Worm (Caenorhabditis elegans) whole organism, young adult: ENCODE results near the gene F01D5.10.

Experiments
- B0261.1 ChIP-seq: sonication (generic microtip); optimal IDR thresholded peaks from 2 replicates; lab custom pipeline; 2016; ENCODE audit warnings: mild to moderate bottlenecking, missing genetic modification characterization, moderate library complexity, missing compliant biosample characterization
- F22D6.2 ChIP-seq: sonication (generic microtip); optimal IDR thresholded peaks from 2 replicates; lab custom pipeline; 2016; ENCODE audit warnings: mild to moderate bottlenecking, missing genetic modification characterization, missing compliant biosample characterization
- F23B12.7 ChIP-seq: sonication (generic microtip); optimal IDR thresholded peaks from 2 replicates; lab custom pipeline; 2017; ENCODE audit warnings: missing genetic modification characterization, mild to moderate bottlenecking, missing compliant biosample characterization, antibody characterized with exemption, moderate library complexity; ENCODE audit not compliant: insufficient read depth
- F39B2.1 ChIP-seq: fragments of 200-800 bp; sonication (Bioruptor generic); IDR thresholded peaks from 2 replicates; pipeline ENCODE4 v1.3.6; 2022; ENCODE audit warnings: missing genetic modification reagents, missing genetic modification characterization, missing compliant biosample characterization
- F52B5.7 ChIP-seq: sonication (generic microtip); optimal IDR thresholded peaks from 2 replicates; lab custom pipeline; 2016; ENCODE audit warnings: mild to moderate bottlenecking, missing genetic modification characterization, missing compliant biosample characterization
- F57A8.1 ChIP-seq: fragments of 200-800 bp; sonication (Bioruptor generic); optimal IDR thresholded peaks from 2 replicates; lab custom pipeline; 2018; ENCODE audit warnings: mild to moderate bottlenecking, missing genetic modification characterization, moderate library complexity, missing compliant biosample characterization
- K12H6.12 ChIP-seq: fragments of 200-800 bp; sonication (Bioruptor generic); optimal IDR thresholded peaks from 2 replicates; lab custom pipeline; 2018; ENCODE audit warnings: mild to moderate bottlenecking, missing genetic modification characterization, missing compliant biosample characterization
- akir-1 ChIP-seq: fragments of 200-800 bp; sonication (Bioruptor generic); optimal IDR thresholded peaks from 2 replicates; lab custom pipeline; 2018; ENCODE audit warnings: mild to moderate bottlenecking, missing genetic modification characterization, moderate library complexity, missing compliant biosample characterization
- attf-3 ChIP-seq: fragments of 200-800 bp; sonication (Bioruptor generic); conservative IDR thresholded peaks from 2 replicates; pipeline ENCODE4 v1.3.6; 2022; ENCODE audit warnings: missing genetic modification reagents, missing genetic modification characterization, missing compliant biosample characterization
- ccch-3 ChIP-seq: fragments of 200-800 bp; sonication (Bioruptor generic); optimal IDR thresholded peaks from 2 replicates; lab custom pipeline; 2018; ENCODE audit warnings: mild to moderate bottlenecking, missing genetic modification characterization, missing compliant biosample characterization
- ceh-27 ChIP-seq: fragments of 200-800 bp; sonication (Bioruptor generic); optimal IDR thresholded peaks from 2 replicates; lab custom pipeline; 2018; ENCODE audit warnings: mild to moderate bottlenecking, missing genetic modification characterization, moderate library complexity, missing compliant biosample characterization
- ceh-58 ChIP-seq: fragments of 200-800 bp; sonication (Bioruptor generic); IDR thresholded peaks from 2 replicates; pipeline ENCODE4 v1.3.6; 2022; ENCODE audit warnings: missing genetic modification characterization, missing compliant biosample characterization
- ceh-79 ChIP-seq: sonication (generic microtip); optimal IDR thresholded peaks from 2 replicates; lab custom pipeline; 2017; ENCODE audit warnings: mild to moderate bottlenecking, missing genetic modification characterization, missing compliant biosample characterization
- ceh-91 ChIP-seq: fragments of 200-800 bp; sonication (Bioruptor generic); IDR thresholded peaks from 2 replicates; pipeline ENCODE4 v1.3.6; 2022; ENCODE audit warnings: missing genetic modification reagents, missing genetic modification characterization, missing compliant biosample characterization
- dox-1 ChIP-seq: fragments of 200-800 bp; sonication (Bioruptor generic); IDR thresholded peaks from 2 replicates; pipeline ENCODE4 v1.3.6; 2022; ENCODE audit warnings: missing genetic modification reagents, missing genetic modification characterization, missing compliant biosample characterization
- egrh-3 ChIP-seq: fragments of 200-800 bp; sonication (Bioruptor generic); IDR thresholded peaks from 2 replicates; pipeline ENCODE4 v1.3.6; 2022; ENCODE audit warnings: missing genetic modification reagents, missing genetic modification characterization, missing compliant biosample characterization
- ets-4 ChIP-seq: fragments of 200-800 bp; sonication (Bioruptor generic); optimal IDR thresholded peaks from 2 replicates; lab custom pipeline; 2018; ENCODE audit warnings: mild to moderate bottlenecking, missing genetic modification characterization, missing compliant biosample characterization
- fkh-3 ChIP-seq: sonication (generic microtip); optimal IDR thresholded peaks from 2 replicates; lab custom pipeline; 2016; ENCODE audit warnings: mild to moderate bottlenecking, missing genetic modification characterization, missing compliant biosample characterization
- him-1 ChIP-seq: sonication (generic microtip); optimal IDR thresholded peaks from 2 replicates; lab custom pipeline; 2016; ENCODE audit warnings: missing genotype, missing genetic modification reagents, missing genetic modification characterization, missing compliant biosample characterization
- hsf-1 ChIP-seq: fragments of 200-800 bp; sonication (Bioruptor generic); IDR thresholded peaks from 2 replicates; pipeline ENCODE4 v1.3.6; 2022; ENCODE audit warnings: missing genetic modification reagents, missing genetic modification characterization, missing compliant biosample characterization
- lin-26 ChIP-seq: fragments of 200-800 bp; sonication (Bioruptor generic); IDR thresholded peaks from 2 replicates; pipeline ENCODE4 v1.3.6; 2022; ENCODE audit warnings: missing genetic modification reagents, missing genetic modification characterization, missing compliant biosample characterization
- lir-1 ChIP-seq: fragments of 200-800 bp; sonication (Bioruptor generic); conservative IDR thresholded peaks from 2 replicates; pipeline ENCODE4 v1.3.6; 2022; ENCODE audit warnings: missing genetic modification reagents, missing genetic modification characterization, missing compliant biosample characterization
- madf-3 ChIP-seq: fragments of 200-800 bp; sonication (Bioruptor generic); IDR thresholded peaks from 2 replicates; pipeline ENCODE4 v1.3.6; 2022; ENCODE audit warnings: missing genetic modification reagents, missing genetic modification characterization, missing compliant biosample characterization
- madf-8 ChIP-seq: fragments of 200-800 bp; sonication (Bioruptor generic); conservative IDR thresholded peaks from 2 replicates; pipeline ENCODE4 v1.3.6; 2022; ENCODE audit warnings: missing genetic modification reagents, missing genetic modification characterization, missing compliant biosample characterization
- mes-4 ChIP-seq: sonication (generic microtip); optimal IDR thresholded peaks from 2 replicates; lab custom pipeline; 2016; ENCODE audit warnings: missing genotype, missing genetic modification characterization, missing compliant biosample characterization
- nfya-1 ChIP-seq: sonication (generic microtip); optimal IDR thresholded peaks from 2 replicates; lab custom pipeline; 2017; ENCODE audit warnings: antibody characterized with exemption, missing compliant biosample characterization, missing genetic modification characterization, borderline replicate concordance; ENCODE audit not compliant: insufficient read depth
- nfya-2 ChIP-seq: fragments of 200-800 bp; sonication (Bioruptor generic); IDR thresholded peaks from 2 replicates; pipeline ENCODE4 v1.3.6; 2022; ENCODE audit warnings: missing genetic modification reagents, missing genetic modification characterization, missing compliant biosample characterization
- nhr-27 ChIP-seq: fragments of 200-800 bp; sonication (Bioruptor generic); optimal IDR thresholded peaks from 2 replicates; lab custom pipeline; 2018; ENCODE audit warnings: mild to moderate bottlenecking, missing genetic modification characterization, moderate library complexity, missing compliant biosample characterization
- snpc-1.3 ChIP-seq: sonication (generic microtip); optimal IDR thresholded peaks from 2 replicates; lab custom pipeline; 2017; ENCODE audit warnings: missing genetic modification characterization, mild to moderate bottlenecking, missing compliant biosample characterization, antibody characterized with exemption, moderate library complexity, missing genotype, missing genetic modification reagents; ENCODE audit not compliant: insufficient read depth
- sptf-2 ChIP-seq: fragments of 200-800 bp; sonication (Bioruptor generic); optimal IDR thresholded peaks from 2 replicates; lab custom pipeline; 2018; ENCODE audit warnings: mild to moderate bottlenecking, missing genetic modification characterization, missing compliant biosample characterization
- unc-130 ChIP-seq: sonication (generic microtip); optimal IDR thresholded peaks from 2 replicates; lab custom pipeline; 2016; ENCODE audit warnings: missing genetic modification reagents, missing genetic modification characterization, missing compliant biosample characterization
- zfh-2 ChIP-seq: fragments of 200-800 bp; sonication (Bioruptor generic); conservative IDR thresholded peaks from 2 replicates; pipeline ENCODE4 v1.3.6; 2022; ENCODE audit warnings: missing genetic modification reagents, missing genetic modification characterization, missing compliant biosample characterization
- ztf-25 ChIP-seq: fragments of 200-800 bp; sonication (Bioruptor generic); IDR thresholded peaks from 2 replicates; pipeline ENCODE4 v1.3.6; 2022; ENCODE audit warnings: missing genetic modification reagents, missing genetic modification characterization, missing compliant biosample characterization
- ztf-26 ChIP-seq: sonication (generic microtip); optimal IDR thresholded peaks from 2 replicates; lab custom pipeline; 2017; ENCODE audit warnings: missing genetic modification characterization, missing compliant biosample characterization
- ztf-28 ChIP-seq: fragments of 200-800 bp; sonication (Bioruptor generic); IDR thresholded peaks from 2 replicates; pipeline ENCODE4 v1.3.6; 2022; ENCODE audit warnings: missing genetic modification reagents, missing genetic modification characterization, missing compliant biosample characterization
- ztf-3 ChIP-seq: fragments of 200-800 bp; sonication (Bioruptor generic); optimal IDR thresholded peaks from 2 replicates; lab custom pipeline; 2018; ENCODE audit warnings: mild to moderate bottlenecking, missing genetic modification characterization, missing compliant biosample characterization

Gene F01D5.10

DNA sequence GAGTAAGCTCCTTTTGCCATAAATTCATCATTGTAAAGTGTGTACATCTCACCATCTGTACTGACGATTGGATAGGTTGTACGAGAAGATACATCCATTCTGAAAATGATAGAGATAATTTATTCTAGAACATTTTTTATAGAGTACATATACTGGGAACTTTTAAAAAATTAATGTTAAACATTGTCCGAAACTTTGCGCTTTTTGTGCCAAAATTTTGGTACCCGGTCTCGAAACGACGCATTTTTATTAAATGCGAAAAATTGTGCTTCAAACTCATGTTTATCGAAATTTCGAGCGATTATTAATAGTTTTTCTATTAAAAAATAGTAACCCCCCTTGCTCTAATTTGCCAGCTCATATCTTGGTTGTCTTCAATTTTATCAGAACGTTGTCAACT lies 29.4 kb downstream of the F01D5.10 start, which contains the start of gene Y39G8B.5 (continued):
- TF ChIP-seq mes-4 (tag; lab: Kevin White, UChicago) = no peak

DNA sequence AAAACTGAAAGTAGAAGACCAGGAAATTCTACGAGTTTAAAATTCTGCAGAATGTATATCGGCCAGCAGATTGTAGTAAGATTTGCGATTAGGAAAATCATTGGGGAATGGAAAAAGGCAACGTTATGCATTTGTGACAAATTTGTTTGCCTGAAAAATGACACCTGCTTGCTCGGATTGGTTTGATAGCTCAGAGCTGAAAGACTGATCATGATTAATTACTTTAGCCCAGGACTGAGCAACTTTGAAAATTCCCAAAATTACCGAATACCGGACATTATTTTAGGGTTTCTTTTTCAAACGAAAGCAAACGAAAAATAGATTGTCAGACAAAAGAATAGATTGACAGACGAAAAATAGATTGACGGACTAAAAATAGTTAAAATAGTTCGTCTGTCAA lies 36.6 kb downstream of the F01D5.10 start, which contains the start of gene sre-47:
sre-47 (minus strand) TSS at position 101 of the 400 bp plus-strand sequence.
- no peak for TF ChIP-seq attf-3
- no peak for TF ChIP-seq ztf-3 (GFP tag; lab: Kevin White, UChicago)
- TF ChIP-seq ets-4 = no peak
- TF ChIP-seq ceh-79 (tag; lab: Kevin White, UChicago) = no peak
- no peak for TF ChIP-seq snpc-1.3 (tag; lab: Kevin White, UChicago)
- TF ChIP-seq F57A8.1 (GFP tag; lab: Kevin White, UChicago) = no peak
- no peak for TF ChIP-seq B0261.1 (tag; lab: Kevin White, UChicago)

DNA sequence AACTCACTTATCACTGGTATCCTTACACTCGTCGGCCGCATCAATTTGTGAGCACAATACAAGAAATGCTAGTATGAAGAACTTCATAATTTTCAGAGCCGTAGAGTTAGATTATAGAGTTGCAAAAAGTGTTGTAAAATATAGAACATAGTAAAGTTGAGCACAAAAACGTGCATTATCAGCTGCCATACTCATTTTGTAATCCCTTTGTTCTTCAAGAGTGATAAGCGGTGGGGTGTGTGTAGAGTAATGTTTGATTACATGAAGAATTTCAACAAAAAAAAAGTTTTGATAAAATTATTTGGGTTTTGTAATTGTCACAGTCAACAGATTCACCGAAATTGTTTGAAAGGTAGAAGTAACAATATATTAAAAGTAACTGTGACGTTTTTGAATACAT lies 38.2 kb downstream of the F01D5.10 start, which contains the start of the genes Y39G8B.13 and Y39G8B.10:
Y39G8B.13 (minus strand) TSS at position 125 of the 400 bp plus-strand sequence.
Y39G8B.10 (minus strand) TSS at position 193 of the 400 bp plus-strand sequence.
- TF ChIP-seq F22D6.2 (tag; lab: Kevin White, UChicago) (no peak), F39B2.1 (no peak), madf-3 (GFP tag; lab: Robert Waterston, UW) (no peak), him-1 (tag; lab: Kevin White, UChicago) (no peak), F52B5.7 (tag; lab: Kevin White, UChicago) (no peak), fkh-3 (tag; lab: Kevin White, UChicago) (no peak), egrh-3 (GFP tag; lab: Robert Waterston, UW) (no peak), lir-1 (no peak), nfya-1 (tag; lab: Kevin White, UChicago) (no peak), ztf-25 (GFP tag; lab: Robert Waterston, UW) (no peak), unc-130 (GFP tag; lab: Kevin White, UChicago) (no peak), madf-8 (no peak), ets-4 (no peak), akir-1 (GFP tag; lab: Kevin White, UChicago) (no peak), F57A8.1 (GFP tag; lab: Kevin White, UChicago) (no peak)

DNA sequence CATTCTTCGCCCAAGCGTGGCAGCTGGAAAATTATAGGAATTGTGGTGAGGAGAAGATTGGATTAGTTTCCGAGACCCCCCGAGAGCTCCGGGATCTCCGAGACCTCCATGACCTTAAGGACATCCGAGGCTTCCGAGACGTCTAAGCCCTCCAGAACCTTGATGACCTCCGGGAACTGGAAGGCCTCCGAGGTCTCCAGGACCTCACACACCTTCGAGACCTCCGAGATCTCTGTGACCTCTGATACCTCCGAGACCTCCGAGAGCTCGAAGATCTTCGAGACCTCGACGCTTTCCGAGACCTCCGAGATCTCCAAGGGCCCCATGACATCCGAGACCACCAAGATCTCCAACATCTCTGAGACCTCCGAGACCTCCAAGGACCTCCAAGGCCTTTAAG lies 38.9 kb downstream of the F01D5.10 start:
- TF ChIP-seq nhr-27 = no peak
- peak; percentile 79 for TF ChIP-seq egrh-3 (GFP tag; lab: Robert Waterston, UW)
- no peak for TF ChIP-seq ztf-26 (tag; lab: Kevin White, UChicago)
- peak; percentile 72; the same call in 1 of the 2 replicates for TF ChIP-seq zfh-2 (GFP tag; lab: Robert Waterston, UW)

DNA sequence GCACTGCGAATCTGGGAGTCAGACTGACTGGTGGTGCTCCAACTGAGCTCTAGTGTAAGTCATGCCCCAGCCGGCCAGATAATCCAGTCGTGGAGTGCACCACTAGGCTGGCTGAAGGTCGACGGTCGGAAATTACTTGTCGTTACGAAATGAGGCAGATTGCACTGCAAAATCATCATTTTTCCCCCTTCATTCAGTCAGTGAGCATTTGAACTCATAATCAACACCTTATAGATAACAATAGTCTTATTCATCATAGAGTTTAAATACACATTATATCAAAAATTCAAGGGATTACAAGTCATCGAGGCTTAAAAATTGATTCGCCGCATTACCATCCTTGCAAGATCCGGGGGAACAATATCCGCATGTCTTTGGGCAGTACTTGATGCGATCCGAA lies 39.3 kb downstream of the F01D5.10 start:
- TF ChIP-seq lin-26 (GFP tag; lab: Robert Waterston, UW) (no peak), hsf-1 (no peak), nfya-1 (tag; lab: Kevin White, UChicago) (no peak), ceh-58 (GFP tag; lab: Robert Waterston, UW) (no peak), sptf-2 (no peak), F39B2.1 (no peak), dox-1 (GFP tag; lab: Robert Waterston, UW) (no peak), ccch-3 (no peak), ceh-27 (GFP tag; lab: Kevin White, UChicago) (no peak), K12H6.12 (tag; lab: Kevin White, UChicago) (no peak), ceh-91 (GFP tag; lab: Robert Waterston, UW) (no peak), F23B12.7 (no peak), ztf-28 (no peak), nfya-2 (GFP tag; lab: Robert Waterston, UW) (no peak), madf-3 (GFP tag; lab: Robert Waterston, UW) (no peak), lir-1 (no peak)
